Fruit fly (Drosophila melanogaster): ENCODE measurements around the gene ttm3.

- no peak for TF ChIP-seq CG6163 (GFP tag; IDR thresholded peaks at IDR 0.05)
- TF ChIP-seq Sox15 (GFP tag; optimal IDR thresholded peaks at IDR 0.05), result no peak
- no peak for TF ChIP-seq Blimp-1 (GFP tag; optimal IDR thresholded peaks at IDR 0.05)
- no peak for TF ChIP-seq net (GFP tag; optimal IDR thresholded peaks at IDR 0.05)
- TF ChIP-seq Gug (GFP tag; IDR thresholded peaks at IDR 0.05), result no peak
- no peak for TF ChIP-seq CG11902 (GFP tag; optimal IDR thresholded peaks at IDR 0.05)
- no peak for TF ChIP-seq Hr38 (GFP tag; optimal IDR thresholded peaks at IDR 0.05)
- TF ChIP-seq CG10669 (GFP tag; optimal IDR thresholded peaks at IDR 0.05), result no peak
- no peak for TF ChIP-seq CG16779 (tag; optimal IDR thresholded peaks at IDR 0.05)
- TF ChIP-seq OdsH (GFP tag; optimal IDR thresholded peaks at IDR 0.05), result no peak
- no peak for TF ChIP-seq CG11294 (GFP tag; IDR thresholded peaks at IDR 0.05)
- no peak for TF ChIP-seq Eip78C (GFP tag)
Measured at dm6 chr2L:22108664-22109063, 29.2 kb downstream of the ttm3 start, which contains the start of gene CG6675.

Measured in whole organism, prepupa.